Fruit fly (Drosophila melanogaster): ENCODE measurements around the gene CG14187.

The CG14187 gene

dm6 chr3L:20112797-20113368 is at the start of gene CG14187:
TSS of gene CG14187 (minus strand) at chr3L:20112847.
- TF ChIP-seq CG17801 (GFP tag; optimal IDR thresholded peaks at IDR 0.05; ENCODE audit: partially characterized antibody): peak; percentile 81

DNA sequence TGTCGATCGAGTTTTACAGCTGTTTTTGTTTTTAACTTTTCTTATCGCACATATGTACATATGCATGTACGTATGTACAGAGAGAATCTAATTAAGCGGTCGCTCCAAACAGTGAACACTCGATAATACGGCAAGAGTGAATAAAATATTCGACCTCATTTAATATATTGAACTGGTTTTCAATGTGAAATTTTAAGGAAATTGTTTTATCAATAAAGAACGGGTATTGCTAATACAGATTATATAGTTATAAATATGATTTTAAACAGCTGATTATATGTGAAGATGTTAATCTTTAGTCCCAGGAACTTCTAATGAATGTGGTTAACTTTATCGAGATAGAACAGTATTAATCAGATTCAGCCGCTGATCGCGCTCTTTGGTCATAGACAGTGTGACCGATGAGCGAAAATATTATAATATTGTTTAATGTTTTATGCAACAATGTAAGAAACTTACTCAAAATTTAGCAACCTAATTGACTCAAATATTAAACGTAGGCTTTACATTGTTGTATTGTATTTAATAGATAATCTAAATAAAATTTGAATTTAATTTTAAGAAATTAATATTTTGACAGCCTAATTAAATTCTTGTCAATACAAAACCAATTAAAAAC is 28.1 kb upstream of the CG14187 start, which contains the start of gene CG7328:
Gene CG7328, minus strand, starts transcription at position 19 of the 619 bp plus-strand sequence.
- peak; percentile 92 for TF ChIP-seq CG17801 (GFP tag; optimal IDR thresholded peaks at IDR 0.05; ENCODE audit: partially characterized antibody)

DNA sequence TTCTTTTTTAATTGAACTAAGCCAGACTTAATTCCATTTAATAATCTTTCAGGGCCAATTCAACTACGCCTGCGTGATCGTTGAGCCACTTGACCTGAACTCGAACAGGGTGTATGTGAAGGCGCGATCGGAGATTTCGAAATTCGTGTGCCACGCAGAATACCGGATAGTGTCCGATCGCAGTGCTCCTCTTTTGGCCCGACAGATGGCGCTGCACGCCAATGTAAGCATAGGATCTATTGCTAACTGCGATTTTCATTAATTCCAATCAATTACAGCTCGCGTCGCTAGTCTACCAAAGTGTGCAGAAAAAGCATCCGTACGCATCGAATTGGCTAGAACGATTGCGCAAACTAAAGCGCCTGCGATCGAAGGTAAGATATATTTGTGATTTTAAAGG is 25.7 kb upstream of the CG14187 start:
- no peak for TF ChIP-seq CG17801 (GFP tag; optimal IDR thresholded peaks at IDR 0.05; ENCODE audit: partially characterized antibody)

dm6 chr3L:20133168-20133567 is 20.5 kb upstream of the CG14187 start, which contains the start of gene CG7335:
TSS of gene CG7335 (minus strand) at chr3L:20133268.
- no peak for TF ChIP-seq CG17801 (GFP tag; optimal IDR thresholded peaks at IDR 0.05; ENCODE audit: partially characterized antibody)

dm6 chr3L:20131643-20132042 is 19.0 kb upstream of the CG14187 start, which contains the start of gene obst-J:
TSS of gene obst-J (minus strand) at chr3L:20131743.
- TF ChIP-seq CG17801 (GFP tag; optimal IDR thresholded peaks at IDR 0.05; ENCODE audit: partially characterized antibody): no peak

DNA sequence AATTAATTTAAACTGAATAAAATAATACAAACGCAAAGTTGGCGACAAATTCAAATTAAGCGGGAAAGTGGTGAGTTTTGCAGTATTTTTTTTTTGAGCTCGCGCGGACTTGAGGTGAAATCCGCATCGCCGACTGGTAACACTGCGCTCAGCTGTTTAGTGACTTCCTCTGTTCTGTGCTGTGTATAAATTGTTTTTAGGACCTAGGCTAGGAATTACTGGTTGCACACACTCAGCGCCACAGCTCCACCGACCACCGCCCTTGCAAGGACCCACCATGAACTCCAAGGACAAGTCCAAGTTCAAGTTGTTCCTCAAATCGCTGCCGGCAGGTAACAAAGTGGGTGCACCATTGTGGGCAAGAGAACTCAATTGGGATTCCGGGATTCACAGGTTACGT is 16.4 kb upstream of the CG14187 start, which contains the start of gene gig:
Gene gig, plus strand, starts transcription at position 150 of the 400 bp plus-strand sequence.
- no peak for TF ChIP-seq CG17801 (GFP tag; optimal IDR thresholded peaks at IDR 0.05; ENCODE audit: partially characterized antibody)

dm6 chr3L:20127281-20127680 is 14.6 kb upstream of the CG14187 start, which contains the start of gene CG7365:
TSS of gene CG7365 (minus strand) at chr3L:20127381.
- TF ChIP-seq CG17801 (GFP tag; optimal IDR thresholded peaks at IDR 0.05; ENCODE audit: partially characterized antibody): no peak

DNA sequence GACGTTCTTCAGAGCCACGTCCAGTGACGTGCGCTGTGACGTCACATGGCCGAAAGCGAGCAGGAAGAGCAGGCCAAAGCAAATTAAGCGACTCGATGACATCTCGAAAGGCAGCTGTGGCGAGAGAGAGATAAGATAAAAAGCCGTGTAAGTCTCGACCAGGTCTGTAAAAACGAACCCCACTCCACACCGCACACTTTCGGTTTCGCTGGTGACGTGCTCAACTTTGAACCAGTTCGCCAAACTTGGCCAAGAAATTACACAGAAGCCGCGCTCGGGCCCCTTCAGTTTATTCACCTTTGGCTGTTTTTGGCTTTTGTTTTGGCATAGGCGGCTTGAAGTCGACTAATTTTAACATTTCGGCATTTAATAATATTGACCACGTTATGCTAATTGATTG is 13.5 kb upstream of the CG14187 start:
- no peak for TF ChIP-seq CG17801 (GFP tag; optimal IDR thresholded peaks at IDR 0.05; ENCODE audit: partially characterized antibody)

- no peak for TF ChIP-seq CG17801 (GFP tag; optimal IDR thresholded peaks at IDR 0.05; ENCODE audit: partially characterized antibody)
Observed at dm6 chr3L:20123038-20123437, 10.4 kb upstream of the CG14187 start.

dm6 chr3L:20111434-20111833 is 1.2 kb downstream of the CG14187 start, which contains the start of gene Ir76b:
TSS of gene Ir76b (minus strand) at chr3L:20111534.
- no peak for TF ChIP-seq CG17801 (GFP tag; optimal IDR thresholded peaks at IDR 0.05; ENCODE audit: partially characterized antibody)

DNA sequence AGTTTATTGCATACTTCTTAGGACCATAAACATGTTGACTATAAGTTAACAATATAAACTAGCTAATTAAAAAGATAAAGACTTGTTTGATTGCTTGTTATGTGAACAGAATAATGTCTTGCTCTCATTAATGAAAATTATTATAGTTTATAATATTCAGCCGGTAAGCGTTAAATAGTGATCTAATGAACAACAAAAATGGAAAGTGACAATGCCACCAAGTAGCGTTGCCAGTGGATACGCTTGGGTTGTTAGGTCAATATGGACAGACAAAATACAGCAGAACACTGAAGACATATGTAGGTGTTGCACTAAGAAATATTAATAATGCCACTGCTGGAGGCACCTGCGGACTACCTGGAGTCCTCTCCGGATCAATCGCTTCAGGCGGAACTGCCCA is 6.9 kb downstream of the CG14187 start, which contains the start of gene CG14185:
Gene CG14185, plus strand, starts transcription at position 301 of the 400 bp plus-strand sequence.
- TF ChIP-seq CG17801 (GFP tag; optimal IDR thresholded peaks at IDR 0.05; ENCODE audit: partially characterized antibody): no peak

- no peak for TF ChIP-seq CG17801 (GFP tag; optimal IDR thresholded peaks at IDR 0.05; ENCODE audit: partially characterized antibody)
Observed at dm6 chr3L:20104543-20105046, 8.1 kb downstream of the CG14187 start.

dm6 chr3L:20103777-20104542 is 8.7 kb downstream of the CG14187 start, which contains the start of gene CG14186:
TSS of gene CG14186 (minus strand) at chr3L:20103827.
- no peak for TF ChIP-seq CG17801 (GFP tag; optimal IDR thresholded peaks at IDR 0.05; ENCODE audit: partially characterized antibody)

DNA sequence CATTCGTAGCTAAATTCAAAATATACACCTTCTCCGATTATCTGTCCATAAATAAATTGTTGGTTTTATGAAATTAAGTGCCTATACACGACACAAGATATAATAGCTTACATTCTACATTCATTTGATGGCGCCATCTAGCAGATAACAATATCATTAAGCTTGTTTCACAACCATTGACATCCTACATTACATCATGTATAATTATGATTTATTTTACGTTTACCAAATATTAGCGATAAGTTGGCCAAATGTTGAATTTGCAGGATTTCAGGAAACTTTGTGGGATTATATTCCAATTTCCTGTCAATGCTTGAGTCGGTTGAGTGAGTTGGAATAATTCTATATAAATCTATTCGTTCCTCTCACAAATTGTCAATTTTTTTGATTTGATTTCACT is 15.3 kb downstream of the CG14187 start:
- TF ChIP-seq CG17801 (GFP tag; optimal IDR thresholded peaks at IDR 0.05; ENCODE audit: partially characterized antibody): no peak

dm6 chr3L:20088755-20089334 is 23.8 kb downstream of the CG14187 start, which contains the start of gene sNPF-R:
TSS of gene sNPF-R (minus strand) at chr3L:20089007.
- no peak for TF ChIP-seq CG17801 (GFP tag; optimal IDR thresholded peaks at IDR 0.05; ENCODE audit: partially characterized antibody)
